Fruit fly (Drosophila melanogaster): ENCODE measurements around the gene gammaTub23C.

The gammaTub23C gene

DNA sequence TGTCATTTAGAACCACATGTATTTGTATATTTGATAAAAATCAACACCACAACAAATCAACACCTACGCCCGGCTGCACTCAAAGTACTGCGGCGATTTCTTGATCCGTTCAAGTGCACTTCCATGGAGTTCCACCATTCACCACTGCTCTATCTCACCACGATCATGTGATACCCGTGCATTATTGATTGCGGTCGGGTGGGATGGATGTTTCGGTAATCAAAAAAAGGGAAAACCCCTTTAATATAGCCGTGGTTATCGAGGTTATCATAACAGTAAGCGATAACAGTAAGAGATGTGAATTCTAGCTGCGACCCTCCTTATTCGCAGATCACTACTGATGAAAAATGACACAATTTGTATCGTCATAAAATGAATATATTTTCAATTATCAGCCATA lies 45.5 kb downstream of the gammaTub23C start, which contains the start of the genes CG17224 and CG17264:
CG17224 (minus strand) TSS at position 97 of the 400 bp plus-strand sequence.
CG17264 (plus strand) TSS at position 297 of the 400 bp plus-strand sequence.
- TF ChIP-seq pfk (GFP tag; optimal IDR thresholded peaks at IDR 0.05) (peak; percentile 86), Nf-YA (GFP tag; IDR thresholded peaks at IDR 0.05) (no peak), stwl (tag; optimal IDR thresholded peaks at IDR 0.05) (peak; percentile 37), luna (GFP tag; optimal IDR thresholded peaks at IDR 0.05) (no peak), psq (GFP tag; optimal IDR thresholded peaks at IDR 0.05) (no peak), Fer1 (GFP tag; optimal IDR thresholded peaks at IDR 0.05) (no peak), Med (GFP tag) (peak; percentile 3), Mrtf (GFP tag; IDR thresholded peaks at IDR 0.05) (no peak), zen (tag; optimal IDR thresholded peaks at IDR 0.05) (no peak), sens (GFP tag) (peak; percentile 73), CG1647 (GFP tag; optimal IDR thresholded peaks at IDR 0.05) (no peak), ham (GFP tag; IDR thresholded peaks at IDR 0.05) (no peak), slou (GFP tag; optimal IDR thresholded peaks at IDR 0.05) (no peak), hkb (optimal IDR thresholded peaks at IDR 0.05) (no peak), hkb (GFP tag; IDR thresholded peaks at IDR 0.05) (no peak), HLHmδ (GFP tag; optimal IDR thresholded peaks at IDR 0.05) (peak; percentile 52), CG18764 (GFP tag; optimal IDR thresholded peaks at IDR 0.05) (no peak), ase (GFP tag; IDR thresholded peaks at IDR 0.05) (no peak), Scr (GFP tag; IDR thresholded peaks at IDR 0.05; ENCODE audit: partially characterized antibody) (no peak), C15 (GFP tag; IDR thresholded peaks at IDR 0.05) (no peak), CG8359 (GFP tag; optimal IDR thresholded peaks at IDR 0.05; ENCODE audit: borderline replicate concordance) (no peak), lov (optimal IDR thresholded peaks at IDR 0.05) (no peak), lov (GFP tag; IDR thresholded peaks at IDR 0.05) (no peak), nmo (GFP tag; optimal IDR thresholded peaks at IDR 0.05) (no peak), sr (GFP tag; IDR thresholded peaks at IDR 0.05) (peak; percentile 45; the same call in 1 of the 3 replicates), gem (tag; optimal IDR thresholded peaks at IDR 0.05) (no peak), dati (GFP tag; IDR thresholded peaks at IDR 0.05) (no peak), trem (tag; optimal IDR thresholded peaks at IDR 0.05) (peak; percentile 20), CG4730 (GFP tag; IDR thresholded peaks at IDR 0.05) (no peak)

DNA sequence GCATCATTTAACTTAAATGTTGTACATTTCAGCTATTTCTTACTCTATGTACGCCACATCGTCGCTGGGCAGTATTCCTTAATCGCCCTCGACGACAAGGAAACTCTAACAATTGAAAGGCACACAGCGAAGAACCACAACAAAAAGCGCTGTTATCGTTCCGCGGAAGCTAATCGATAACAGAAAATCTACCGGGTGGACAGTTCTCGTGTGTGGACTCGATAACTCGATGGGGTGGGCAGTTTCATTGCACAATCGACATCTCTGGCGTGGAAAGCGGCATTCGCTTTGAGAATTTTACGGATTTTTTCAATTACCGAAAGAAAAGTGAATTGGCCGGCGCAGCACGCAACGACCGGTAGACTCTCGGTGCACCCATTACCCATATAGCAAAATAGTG lies 50.3 kb downstream of the gammaTub23C start, which contains the start of the genes alpha4GT1 and Prp40:
alpha4GT1 (minus strand) TSS at position 156 of the 400 bp plus-strand sequence.
Prp40 (plus strand) TSS at position 241 of the 400 bp plus-strand sequence.
- TF ChIP-seq cad (GFP tag; optimal IDR thresholded peaks at IDR 0.05) (no peak), mld (GFP tag; IDR thresholded peaks at IDR 0.05; ENCODE audit: partially characterized antibody) (peak; percentile 80), unc-4 (GFP tag; IDR thresholded peaks at IDR 0.05; ENCODE audit: partially characterized antibody) (peak; percentile 65), CG13296 (GFP tag; optimal IDR thresholded peaks at IDR 0.05) (no peak), CG12659 (GFP tag; optimal IDR thresholded peaks at IDR 0.05) (peak; percentile 54), Deaf1 (tag; optimal IDR thresholded peaks at IDR 0.05) (no peak), hb (GFP tag; IDR thresholded peaks at IDR 0.05; ENCODE audit: partially characterized antibody) (peak; percentile 79; the same call in 2 of the 3 replicates), CG3995 (GFP tag; optimal IDR thresholded peaks at IDR 0.05) (peak; percentile 39), Bgb (GFP tag; IDR thresholded peaks at IDR 0.05; ENCODE audit: partially characterized antibody) (peak; percentile 91), nerfin-2 (GFP tag; IDR thresholded peaks at IDR 0.05; ENCODE audit: partially characterized antibody) (peak; percentile 84), cwo (GFP tag; optimal IDR thresholded peaks at IDR 0.05) (no peak), lbe (GFP tag; optimal IDR thresholded peaks at IDR 0.05) (no peak), CG30403 (GFP tag; optimal IDR thresholded peaks at IDR 0.05) (no peak), vnd (GFP tag; IDR thresholded peaks at IDR 0.05; ENCODE audit: partially characterized antibody) (peak; percentile 86), NFAT (GFP tag; IDR thresholded peaks at IDR 0.05) (0 out of 2 replicates have a peak, but pooled peaks have one; percentile 15), CG15269 (tag; optimal IDR thresholded peaks at IDR 0.05) (no peak), gfzf (GFP tag; optimal IDR thresholded peaks at IDR 0.05) (peak; percentile 27), Sin3A (optimal IDR thresholded peaks at IDR 0.05) (peak; percentile 45), Doc3 (GFP tag; IDR thresholded peaks at IDR 0.05; ENCODE audit: partially characterized antibody) (peak; percentile 64; the same call in 2 of the 3 replicates), Max (GFP tag; optimal IDR thresholded peaks at IDR 0.05) (no peak), Drgx (GFP tag; IDR thresholded peaks at IDR 0.05) (no peak), CG13287 (GFP tag; IDR thresholded peaks at IDR 0.05; ENCODE audit: partially characterized antibody) (peak; percentile 87), CG9797 (GFP tag; optimal IDR thresholded peaks at IDR 0.05) (peak; percentile 4)
